Fruit fly (Drosophila melanogaster) whole organism, pupa: ENCODE results near the gene Mtr3.

ENCODE experiments used
- CG12605 ChIP-seq: fragments of 200-800 bp; sonication (Bioruptor generic); IDR thresholded peaks from 2 replicates; pipeline ENCODE4 v1.3.6; 2022; ENCODE audit warnings: missing biosample characterization, missing genetic modification characterization
- CG13204 ChIP-seq: fragments of 200-800 bp; sonication (Bioruptor generic); optimal IDR thresholded peaks from 2 replicates; lab custom pipeline; 2018; ENCODE audit warnings: missing biosample characterization, mild to moderate bottlenecking, missing genetic modification characterization, moderate library complexity
- CG14655 ChIP-seq: fragments of 200-800 bp; sonication (Bioruptor generic); optimal IDR thresholded peaks from 3 replicates; lab custom pipeline; 2017; ENCODE audit warnings: mild to moderate bottlenecking, missing biosample characterization, missing genetic modification reagents, missing genetic modification characterization
- CG15710 ChIP-seq: fragments of 200-800 bp; sonication (Bioruptor generic); optimal IDR thresholded peaks from 2 replicates; lab custom pipeline; 2018; ENCODE audit warnings: missing biosample characterization, mild to moderate bottlenecking, missing genetic modification characterization, moderate library complexity
- CG34367 ChIP-seq: fragments of 200-800 bp; sonication (Bioruptor generic); optimal IDR thresholded peaks from 2 replicates; lab custom pipeline; 2018; ENCODE audit warnings: missing biosample characterization, mild to moderate bottlenecking, missing genetic modification characterization
- CG4496 ChIP-seq: fragments of 200-800 bp; sonication (Bioruptor generic); IDR thresholded peaks from 3 replicates; pipeline ENCODE4 v1.3.6; 2022; ENCODE audit warnings: missing biosample characterization, missing genetic modification characterization
- EcR ChIP-seq: fragments of 200-800 bp; sonication (Bioruptor generic); optimal IDR thresholded peaks from 3 replicates; lab custom pipeline; 2019; ENCODE audit warnings: missing biosample characterization, missing genetic modification characterization, mild to moderate bottlenecking, moderate library complexity, missing genetic modification reagents
- Pif1A ChIP-seq: fragments of 200-800 bp; sonication (Bioruptor generic); optimal IDR thresholded peaks from 3 replicates; lab custom pipeline; 2016; ENCODE audit warnings: missing biosample characterization, missing genetic modification characterization
- Pif1B ChIP-seq: fragments of 200-800 bp; sonication (Bioruptor generic); optimal IDR thresholded peaks from 3 replicates; lab custom pipeline; 2016; ENCODE audit warnings: missing biosample characterization, missing genetic modification characterization
- gl ChIP-seq: fragments of 200-800 bp; sonication (Bioruptor generic); optimal IDR thresholded peaks from 2 replicates; lab custom pipeline; 2018; ENCODE audit warnings: missing biosample characterization, mild to moderate bottlenecking, missing genetic modification characterization
- rn ChIP-seq: fragments of 200-800 bp; sonication (Bioruptor generic); IDR thresholded peaks from 2 replicates; pipeline ENCODE4 v1.3.6; 2022; ENCODE audit warnings: missing biosample characterization, missing genetic modification characterization

- TF ChIP-seq CG34367 (tag; lab: Kevin White, UChicago) (no peak), CG4496 (no peak; the same call in 2 of the 3 replicates), Pif1B (no peak), EcR (GFP tag; lab: Kevin White, UChicago) (no peak), CG15710 (tag; lab: Kevin White, UChicago) (no peak), CG13204 (GFP tag; lab: Kevin White, UChicago) (no peak), rn (GFP tag; lab: Robert Waterston, UW) (no peak), Pif1A (GFP tag; lab: Kevin White, UChicago) (peak; percentile 35), CG14655 (GFP tag; lab: Kevin White, UChicago) (no peak), CG12605 (GFP tag; lab: Robert Waterston, UW) (peak; percentile 62), gl (tag; lab: Kevin White, UChicago) (no peak)
Observed at dm6 chr3L:19932917-19933316, 19.4 kb upstream of the Mtr3 start.
